Fruit fly (Drosophila melanogaster): ENCODE results near the gene CG32036.

Gene CG32036

DNA sequence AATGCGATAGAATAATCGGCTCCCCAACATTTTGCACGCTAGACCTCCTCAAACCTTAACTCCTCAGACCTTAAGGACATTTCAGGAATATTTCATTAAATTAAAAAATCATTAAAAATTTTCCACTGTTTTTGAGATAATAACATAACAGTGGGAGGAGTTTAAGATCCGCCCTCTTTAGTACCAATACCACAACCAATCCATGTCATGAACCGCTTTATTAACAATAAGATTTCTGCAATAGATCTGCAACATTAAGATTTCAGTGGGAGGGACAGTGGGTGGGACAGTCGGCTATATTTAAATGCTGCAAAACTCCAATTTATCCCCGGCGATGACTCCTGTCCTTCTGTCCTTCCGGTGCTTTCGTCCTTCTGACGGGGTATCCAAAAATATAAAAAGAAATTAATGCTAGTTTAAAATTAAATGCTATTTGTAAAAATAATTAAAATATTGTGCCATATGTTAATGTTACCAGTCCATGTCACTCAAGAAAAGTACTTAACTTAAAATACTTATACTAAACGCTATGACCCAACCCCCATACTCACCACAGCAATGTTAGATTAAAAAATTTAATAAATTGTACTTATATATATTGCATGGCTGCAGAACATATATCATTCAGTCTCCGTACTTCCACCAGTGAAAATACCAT is 46.3 kb downstream of the CG32036 start, which contains the start of gene Srg3:
Srg3 (plus strand) TSS at position 608 of the 658 bp plus-strand sequence.
- TF ChIP-seq CG8478 (optimal IDR thresholded peaks at IDR 0.05) (no peak), CTCF (optimal IDR thresholded peaks at IDR 0.05) (peak in 1 of 2 experiments; percentile 16)

dm6 chr3L:9441907-9442479 is 47.0 kb downstream of the CG32036 start, which contains the start of the genes Bet3 and Nf-YA:
TSS of gene Bet3 (minus strand) at chr3L:9442267.
TSS of gene Nf-YA (minus strand) at chr3L:9442267.
- peak in 1 of 2 experiments; percentile 34 for TF ChIP-seq CTCF (optimal IDR thresholded peaks at IDR 0.05)
- no peak for TF ChIP-seq CG8478 (optimal IDR thresholded peaks at IDR 0.05)

- no peak for TF ChIP-seq CG8478 (optimal IDR thresholded peaks at IDR 0.05)
- TF ChIP-seq CTCF (optimal IDR thresholded peaks at IDR 0.05): no peak
Observed at dm6 chr3L:9438858-9439257, 50.2 kb downstream of the CG32036 start.
